In the genomic region with DNA sequence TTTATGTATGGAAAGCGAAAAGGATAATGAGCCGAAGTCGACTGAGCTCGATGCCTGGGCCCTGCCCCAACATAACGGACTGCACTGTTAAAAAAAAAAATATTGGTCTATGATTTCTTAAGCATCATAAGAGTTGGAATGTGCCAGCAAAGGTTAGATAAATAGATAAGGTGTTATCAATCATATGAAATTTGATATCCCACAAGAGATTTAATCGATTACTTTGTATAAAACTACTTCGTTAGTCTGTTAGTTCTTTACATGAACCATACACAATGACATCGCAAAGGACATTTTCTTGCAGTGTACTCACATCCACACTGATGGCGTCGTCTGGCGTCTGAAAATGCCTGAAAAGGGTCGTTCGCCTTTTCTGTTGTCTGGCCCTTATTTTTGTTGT, we compare ENCODE assay signal across 1 fruit fly cellular context.
TF ChIP-seq lines count a peak whose summit lies in the region.

No protein-coding gene starts in this region.

TF ChIP-seq in whole organism, prepupa, 60 proteins besides CTCF, POLR2A, EP300 and RAD21 (continued from another document):
- no peak for TF ChIP-seq CG11762 (GFP tag; optimal IDR thresholded peaks at IDR 0.05; lab: Kevin White, UChicago; ENCODE audit: insufficient read depth)
- TF ChIP-seq Ets21C (GFP tag; optimal IDR thresholded peaks at IDR 0.05; lab: Kevin White, UChicago), result peak; percentile 8
- no peak for TF ChIP-seq Gug (GFP tag; IDR thresholded peaks at IDR 0.05; lab: Robert Waterston, UW)
- peak; percentile 90 for TF ChIP-seq Eip78C (GFP tag; lab: Kevin White, UChicago)
- peak; percentile 14 for TF ChIP-seq Lpt (GFP tag; optimal IDR thresholded peaks at IDR 0.05; lab: Kevin White, UChicago)
- peak; percentile 29 for TF ChIP-seq dsx (GFP tag; optimal IDR thresholded peaks at IDR 0.05; lab: Kevin White, UChicago; ENCODE audit: poor library complexity, severe bottlenecking)
- TF ChIP-seq acj6 (GFP tag; optimal IDR thresholded peaks at IDR 0.05; lab: Kevin White, UChicago), result peak; percentile 56
- 0 out of 3 replicates have a peak, but pooled peaks have one; percentile 31 for TF ChIP-seq CG8119 (GFP tag; IDR thresholded peaks at IDR 0.05; lab: Robert Waterston, UW)
- TF ChIP-seq CG16779 (tag; optimal IDR thresholded peaks at IDR 0.05; lab: Kevin White, UChicago), result no peak
- TF ChIP-seq CG4318 (GFP tag; optimal IDR thresholded peaks at IDR 0.05; lab: Kevin White, UChicago), result peak; percentile 17
- peak; percentile 50 for TF ChIP-seq achi (GFP tag; optimal IDR thresholded peaks at IDR 0.05; lab: Kevin White, UChicago)
- TF ChIP-seq OdsH (GFP tag; optimal IDR thresholded peaks at IDR 0.05; lab: Kevin White, UChicago), result peak; percentile 38
- TF ChIP-seq CG10669 (GFP tag; optimal IDR thresholded peaks at IDR 0.05; lab: Kevin White, UChicago), result peak; percentile 63
- peak; percentile 62 for TF ChIP-seq Sox14 (GFP tag; optimal IDR thresholded peaks at IDR 0.05; lab: Kevin White, UChicago)
- TF ChIP-seq Hr4 (GFP tag; optimal IDR thresholded peaks at IDR 0.05; lab: Kevin White, UChicago), result peak; percentile 59
- no peak for TF ChIP-seq CG6854 (GFP tag; optimal IDR thresholded peaks at IDR 0.05; lab: Kevin White, UChicago)
- peak; percentile 22 for TF ChIP-seq CG8319 (GFP tag; optimal IDR thresholded peaks at IDR 0.05; lab: Kevin White, UChicago)
- TF ChIP-seq fd85E (GFP tag; optimal IDR thresholded peaks at IDR 0.05; lab: Kevin White, UChicago), result no peak
- TF ChIP-seq CG3032 (tag; optimal IDR thresholded peaks at IDR 0.05; lab: Kevin White, UChicago), result peak; percentile 61
- peak; percentile 66 for TF ChIP-seq Sox102F (GFP tag; optimal IDR thresholded peaks at IDR 0.05; lab: Kevin White, UChicago)
- TF ChIP-seq CG11294 (GFP tag; IDR thresholded peaks at IDR 0.05; lab: Robert Waterston, UW), result no peak
- peak; percentile 73 for TF ChIP-seq Eip75B (GFP tag; optimal IDR thresholded peaks at IDR 0.05; lab: Kevin White, UChicago)
- TF ChIP-seq fd59A (GFP tag; optimal IDR thresholded peaks at IDR 0.05; lab: Kevin White, UChicago), result peak; percentile 29
- TF ChIP-seq CG6808 (GFP tag; optimal IDR thresholded peaks at IDR 0.05; lab: Kevin White, UChicago), result peak; percentile 65
- TF ChIP-seq CG9139 (GFP tag; optimal IDR thresholded peaks at IDR 0.05; lab: Kevin White, UChicago), result peak; percentile 32
- TF ChIP-seq Ets96B (tag; optimal IDR thresholded peaks at IDR 0.05; lab: Kevin White, UChicago), result peak; percentile 58
- TF ChIP-seq CG3919 (GFP tag; optimal IDR thresholded peaks at IDR 0.05; lab: Kevin White, UChicago), result peak; percentile 51
- TF ChIP-seq eg (GFP tag; IDR thresholded peaks at IDR 0.05; lab: Robert Waterston, UW), result no peak
- TF ChIP-seq Met (GFP tag; optimal IDR thresholded peaks at IDR 0.05; lab: Kevin White, UChicago), result peak; percentile 69
- TF ChIP-seq svp (GFP tag; lab: Kevin White, UChicago), result peak; percentile 85
- TF ChIP-seq net (GFP tag; optimal IDR thresholded peaks at IDR 0.05; lab: Kevin White, UChicago), result no peak
- TF ChIP-seq cyc (GFP tag; optimal IDR thresholded peaks at IDR 0.05; lab: Kevin White, UChicago), result peak; percentile 47
- no peak for TF ChIP-seq fkh (GFP tag; optimal IDR thresholded peaks at IDR 0.05; lab: Kevin White, UChicago)
